In genomic region chr3L:18786427-18787104, dm6 we compare ENCODE assay signal across 1 fruit fly cellular context.
TF ChIP-seq lines count a peak whose summit lies in the region.

No protein-coding gene starts in this region.

TF ChIP-seq in whole organism, embryonic, 481 proteins besides CTCF, POLR2A, EP300 and RAD21 (continued from another document):
- TF ChIP-seq CG11247 (GFP tag; IDR thresholded peaks at IDR 0.05; lab: Robert Waterston, UW), result no peak
- peak; percentile 3 for TF ChIP-seq CG9817 (tag; optimal IDR thresholded peaks at IDR 0.05; lab: Kevin White, UChicago)
- TF ChIP-seq CG5953 (GFP tag; IDR thresholded peaks at IDR 0.05; lab: Robert Waterston, UW), result no peak
- no peak for TF ChIP-seq Taf1 (GFP tag; IDR thresholded peaks at IDR 0.05; lab: Robert Waterston, UW)
- TF ChIP-seq CG32767 (GFP tag; IDR thresholded peaks at IDR 0.05; lab: Robert Waterston, UW), result peak; percentile 64
- TF ChIP-seq sima (GFP tag; optimal IDR thresholded peaks at IDR 0.05; lab: Kevin White, UChicago), result no peak
- TF ChIP-seq ewg (GFP tag; optimal IDR thresholded peaks at IDR 0.05; lab: Kevin White, UChicago), result no peak
- no peak for TF ChIP-seq chm (GFP tag; IDR thresholded peaks at IDR 0.05; lab: Robert Waterston, UW)
- 0 out of 2 replicates have a peak, but pooled peaks have one; percentile 19 for TF ChIP-seq H2.0 (GFP tag; IDR thresholded peaks at IDR 0.05; lab: Robert Waterston, UW)
- peak; percentile 44; the same call in 1 of the 2 replicates for TF ChIP-seq Bgb (GFP tag; IDR thresholded peaks at IDR 0.05; lab: Robert Waterston, UW; ENCODE audit: partially characterized antibody)
- no peak for TF ChIP-seq CG15601 (tag; optimal IDR thresholded peaks at IDR 0.05; lab: Kevin White, UChicago)
- peak; percentile 60; the same call in 1 of the 2 replicates for TF ChIP-seq Adf1 (GFP tag; IDR thresholded peaks at IDR 0.05; lab: Robert Waterston, UW)
- peak; percentile 89 for TF ChIP-seq CoRest (tag; optimal IDR thresholded peaks at IDR 0.05; lab: Kevin White, UChicago)
- peak; percentile 87 for TF ChIP-seq CG2678 (tag; optimal IDR thresholded peaks at IDR 0.05; lab: Kevin White, UChicago)
- TF ChIP-seq ERR (GFP tag; optimal IDR thresholded peaks at IDR 0.05; lab: Kevin White, UChicago), result peak; percentile 37
- peak; percentile 58; the same call in 2 of the 3 replicates for TF ChIP-seq CG14050 (GFP tag; IDR thresholded peaks at IDR 0.05; lab: Robert Waterston, UW)
- peak; percentile 76 for TF ChIP-seq rib (GFP tag; IDR thresholded peaks at IDR 0.05; lab: Robert Waterston, UW)
- peak; percentile 88 for TF ChIP-seq Sox100B (GFP tag; optimal IDR thresholded peaks at IDR 0.05; lab: Kevin White, UChicago)
- peak in 1 of 2 experiments; percentile 66 for TF ChIP-seq Eip74EF (GFP tag; optimal IDR thresholded peaks at IDR 0.05; lab: Kevin White, UChicago)
- peak; percentile 28; the same call in 1 of the 2 replicates for TF ChIP-seq ap (GFP tag; IDR thresholded peaks at IDR 0.05; lab: Robert Waterston, UW)
- TF ChIP-seq z (GFP tag; IDR thresholded peaks at IDR 0.05; lab: Robert Waterston, UW), result no peak
- peak; percentile 20 for TF ChIP-seq CG12942 (GFP tag; optimal IDR thresholded peaks at IDR 0.05; lab: Kevin White, UChicago)
- peak; percentile 2 for TF ChIP-seq CG4854 (GFP tag; optimal IDR thresholded peaks at IDR 0.05; lab: Kevin White, UChicago)
- TF ChIP-seq Chrac-16 (GFP tag; optimal IDR thresholded peaks at IDR 0.05; lab: Kevin White, UChicago), result peak; percentile 26
- TF ChIP-seq Med (GFP tag; lab: Kevin White, UChicago), result peak; percentile 74
- TF ChIP-seq D19A (tag; optimal IDR thresholded peaks at IDR 0.05; lab: Kevin White, UChicago), result peak; percentile 97
- TF ChIP-seq CG10366 (GFP tag; IDR thresholded peaks at IDR 0.05; lab: Robert Waterston, UW), result no peak; the same call in 1 of the 2 replicates
- TF ChIP-seq CG14441 (GFP tag; IDR thresholded peaks at IDR 0.05; lab: Robert Waterston, UW), result peak; percentile 40; the same call in 1 of the 2 replicates
- TF ChIP-seq gce (GFP tag; IDR thresholded peaks at IDR 0.05; lab: Robert Waterston, UW), result peak; percentile 22; the same call in 1 of the 3 replicates
- peak; percentile 67 for TF ChIP-seq CG1832 (GFP tag; optimal IDR thresholded peaks at IDR 0.05; lab: Kevin White, UChicago)
- TF ChIP-seq Nf-YC (tag; optimal IDR thresholded peaks at IDR 0.05; lab: Kevin White, UChicago), result peak; percentile 36
- TF ChIP-seq PHDP (tag; optimal IDR thresholded peaks at IDR 0.05; lab: Kevin White, UChicago), result peak; percentile 75
- no peak for TF ChIP-seq CG30020 (tag; optimal IDR thresholded peaks at IDR 0.05; lab: Kevin White, UChicago)
- no peak for TF ChIP-seq Neu2 (GFP tag; optimal IDR thresholded peaks at IDR 0.05; lab: Kevin White, UChicago; ENCODE audit: borderline replicate concordance)
- TF ChIP-seq gro (GFP tag; optimal IDR thresholded peaks at IDR 0.05; lab: Kevin White, UChicago), result peak; percentile 20
- TF ChIP-seq toy (GFP tag; IDR thresholded peaks at IDR 0.05; lab: Robert Waterston, UW), result 0 out of 2 replicates have a peak, but pooled peaks have one; percentile 1
- no peak for TF ChIP-seq gsb-n (tag; optimal IDR thresholded peaks at IDR 0.05; lab: Kevin White, UChicago)
- no peak for TF ChIP-seq Dip2 (GFP tag; IDR thresholded peaks at IDR 0.05; lab: Robert Waterston, UW)
- no peak for TF ChIP-seq fd64A (GFP tag; optimal IDR thresholded peaks at IDR 0.05; lab: Kevin White, UChicago)
- no peak; the same call in 1 of the 2 replicates for TF ChIP-seq Atf6 (GFP tag; IDR thresholded peaks at IDR 0.05; lab: Robert Waterston, UW)
- no peak for TF ChIP-seq grn (GFP tag; optimal IDR thresholded peaks at IDR 0.05; lab: Kevin White, UChicago)
- peak; percentile 53; the same call in 1 of the 2 replicates for TF ChIP-seq sisA (GFP tag; IDR thresholded peaks at IDR 0.05; lab: Robert Waterston, UW)
- peak; percentile 66 for TF ChIP-seq CG1233 (GFP tag; optimal IDR thresholded peaks at IDR 0.05; lab: Kevin White, UChicago)
- TF ChIP-seq Hr78 (GFP tag; optimal IDR thresholded peaks at IDR 0.05; lab: Kevin White, UChicago), result peak in 1 of 2 experiments; percentile 25
- TF ChIP-seq gcm2 (GFP tag; optimal IDR thresholded peaks at IDR 0.05; lab: Kevin White, UChicago), result no peak
- TF ChIP-seq MESR4 (GFP tag; optimal IDR thresholded peaks at IDR 0.05; lab: Kevin White, UChicago), result no peak
- TF ChIP-seq Dfd (GFP tag; optimal IDR thresholded peaks at IDR 0.05; lab: Kevin White, UChicago), result no peak
- TF ChIP-seq Deaf1 (tag; optimal IDR thresholded peaks at IDR 0.05; lab: Kevin White, UChicago), result peak; percentile 84
- TF ChIP-seq Dref (GFP tag; IDR thresholded peaks at IDR 0.05; lab: Robert Waterston, UW), result no peak
- no peak for TF ChIP-seq Spps (tag; optimal IDR thresholded peaks at IDR 0.05; lab: Kevin White, UChicago)
- TF ChIP-seq CG3847 (GFP tag; IDR thresholded peaks at IDR 0.05; lab: Robert Waterston, UW), result no peak
- peak; percentile 60 for TF ChIP-seq bcd (GFP tag; optimal IDR thresholded peaks at IDR 0.05; lab: Kevin White, UChicago)
- TF ChIP-seq Scr (GFP tag; IDR thresholded peaks at IDR 0.05; lab: Robert Waterston, UW; ENCODE audit: partially characterized antibody), result no peak; the same call in 1 of the 2 replicates
- 0 out of 2 replicates have a peak, but pooled peaks have one; percentile 9 for TF ChIP-seq gsb (GFP tag; IDR thresholded peaks at IDR 0.05; lab: Robert Waterston, UW)
- peak; percentile 58; the same call in 2 of the 3 replicates for TF ChIP-seq CG2199 (GFP tag; IDR thresholded peaks at IDR 0.05; lab: Robert Waterston, UW)
- TF ChIP-seq CG7745 (tag; optimal IDR thresholded peaks at IDR 0.05; lab: Kevin White, UChicago), result no peak
- peak; percentile 27; the same call in 1 of the 2 replicates for TF ChIP-seq CG17328 (GFP tag; IDR thresholded peaks at IDR 0.05; lab: Robert Waterston, UW)
- TF ChIP-seq nerfin-2 (GFP tag; IDR thresholded peaks at IDR 0.05; lab: Robert Waterston, UW; ENCODE audit: partially characterized antibody), result no peak
- TF ChIP-seq CG3838 (GFP tag; optimal IDR thresholded peaks at IDR 0.05; lab: Kevin White, UChicago), result no peak
- no peak for TF ChIP-seq Jarid2 (GFP tag; optimal IDR thresholded peaks at IDR 0.05; lab: Kevin White, UChicago)
- no peak for TF ChIP-seq HmgD (GFP tag; optimal IDR thresholded peaks at IDR 0.05; lab: Kevin White, UChicago)
- TF ChIP-seq ase (GFP tag; IDR thresholded peaks at IDR 0.05; lab: Robert Waterston, UW), result peak; percentile 22; the same call in 1 of the 3 replicates
- peak; percentile 74 for TF ChIP-seq sug (tag; optimal IDR thresholded peaks at IDR 0.05; lab: Kevin White, UChicago)
- TF ChIP-seq CG15696 (tag; optimal IDR thresholded peaks at IDR 0.05; lab: Kevin White, UChicago), result no peak
- no peak for TF ChIP-seq zfh1 (GFP tag; IDR thresholded peaks at IDR 0.05; lab: Robert Waterston, UW)
- peak; percentile 81 for TF ChIP-seq CG32772 (GFP tag; IDR thresholded peaks at IDR 0.05; lab: Robert Waterston, UW)
- TF ChIP-seq Tbp (GFP tag; optimal IDR thresholded peaks at IDR 0.05; lab: Kevin White, UChicago), result no peak
- no peak for TF ChIP-seq Bteb2 (GFP tag; optimal IDR thresholded peaks at IDR 0.05; lab: Kevin White, UChicago)
- TF ChIP-seq phol (tag; optimal IDR thresholded peaks at IDR 0.05; lab: Kevin White, UChicago), result peak; percentile 78
- peak; percentile 63 for TF ChIP-seq odd (GFP tag; optimal IDR thresholded peaks at IDR 0.05; lab: Kevin White, UChicago)
- no peak for TF ChIP-seq CG3065 (GFP tag; optimal IDR thresholded peaks at IDR 0.05; lab: Kevin White, UChicago)
- no peak for TF ChIP-seq ac (GFP tag; optimal IDR thresholded peaks at IDR 0.05; lab: Kevin White, UChicago)
- no peak for TF ChIP-seq sc (optimal IDR thresholded peaks at IDR 0.05; lab: Kevin White, UChicago)
- TF ChIP-seq sc (GFP tag; optimal IDR thresholded peaks at IDR 0.05; lab: Kevin White, UChicago), result no peak
- TF ChIP-seq CG2202 (tag; optimal IDR thresholded peaks at IDR 0.05; lab: Kevin White, UChicago), result no peak
- TF ChIP-seq CG33213 (GFP tag; optimal IDR thresholded peaks at IDR 0.05; lab: Kevin White, UChicago), result no peak
- TF ChIP-seq Rfx (GFP tag; IDR thresholded peaks at IDR 0.05; lab: Robert Waterston, UW), result peak; percentile 21; the same call in 1 of the 2 replicates
- TF ChIP-seq trem (tag; optimal IDR thresholded peaks at IDR 0.05; lab: Kevin White, UChicago), result no peak
- peak; percentile 68 for TF ChIP-seq nmo (GFP tag; optimal IDR thresholded peaks at IDR 0.05; lab: Kevin White, UChicago)
- TF ChIP-seq CHES-1-like (GFP tag; optimal IDR thresholded peaks at IDR 0.05; lab: Kevin White, UChicago), result no peak
- TF ChIP-seq lab (GFP tag; optimal IDR thresholded peaks at IDR 0.05; lab: Kevin White, UChicago), result peak; percentile 67
- TF ChIP-seq Usf (GFP tag; optimal IDR thresholded peaks at IDR 0.05; lab: Kevin White, UChicago), result no peak
- no peak for TF ChIP-seq CG17912 (GFP tag; optimal IDR thresholded peaks at IDR 0.05; lab: Kevin White, UChicago)
- TF ChIP-seq CG4730 (GFP tag; IDR thresholded peaks at IDR 0.05; lab: Robert Waterston, UW), result peak; percentile 47; the same call in 1 of the 2 replicates
- peak; percentile 75 for TF ChIP-seq Ets65A (GFP tag; lab: Kevin White, UChicago)
- TF ChIP-seq Ets97D (GFP tag; optimal IDR thresholded peaks at IDR 0.05; lab: Kevin White, UChicago), result no peak
- TF ChIP-seq HmgZ (tag; optimal IDR thresholded peaks at IDR 0.05; lab: Kevin White, UChicago), result no peak
- peak; percentile 65 for TF ChIP-seq mirr (GFP tag; optimal IDR thresholded peaks at IDR 0.05; lab: Kevin White, UChicago)
- TF ChIP-seq CG7963 (GFP tag; IDR thresholded peaks at IDR 0.05; lab: Robert Waterston, UW; ENCODE audit: partially characterized antibody), result no peak
- TF ChIP-seq Hmx (GFP tag; optimal IDR thresholded peaks at IDR 0.05; lab: Kevin White, UChicago), result peak; percentile 55
- no peak for TF ChIP-seq CG7987 (GFP tag; optimal IDR thresholded peaks at IDR 0.05; lab: Kevin White, UChicago)
- no peak for TF ChIP-seq CG9797 (GFP tag; optimal IDR thresholded peaks at IDR 0.05; lab: Kevin White, UChicago)
- peak; percentile 80 for TF ChIP-seq CG7839 (tag; optimal IDR thresholded peaks at IDR 0.05; lab: Kevin White, UChicago)
- TF ChIP-seq CG10565 (GFP tag; optimal IDR thresholded peaks at IDR 0.05; lab: Kevin White, UChicago), result no peak
- TF ChIP-seq D19B (GFP tag; optimal IDR thresholded peaks at IDR 0.05; lab: Kevin White, UChicago), result peak; percentile 44
- TF ChIP-seq CG8924 (tag; optimal IDR thresholded peaks at IDR 0.05; lab: Kevin White, UChicago), result peak; percentile 64
- peak; percentile 26 for TF ChIP-seq CG17829 (tag; optimal IDR thresholded peaks at IDR 0.05; lab: Kevin White, UChicago)
- TF ChIP-seq CG33557 (GFP tag; optimal IDR thresholded peaks at IDR 0.05; lab: Kevin White, UChicago), result no peak
- no peak for TF ChIP-seq CG16815 (GFP tag; optimal IDR thresholded peaks at IDR 0.05; lab: Kevin White, UChicago)
- no peak for TF ChIP-seq CG31388 (GFP tag; optimal IDR thresholded peaks at IDR 0.05; lab: Kevin White, UChicago)
- peak; percentile 12; the same call in 1 of the 3 replicates for TF ChIP-seq so (GFP tag; IDR thresholded peaks at IDR 0.05; lab: Robert Waterston, UW)
- no peak for TF ChIP-seq CG12299 (tag; optimal IDR thresholded peaks at IDR 0.05; lab: Kevin White, UChicago)
- no peak for TF ChIP-seq CG14667 (GFP tag; IDR thresholded peaks at IDR 0.05; lab: Robert Waterston, UW)
- TF ChIP-seq bsh (GFP tag; optimal IDR thresholded peaks at IDR 0.05; lab: Kevin White, UChicago), result no peak
- peak; percentile 34; the same call in 1 of the 2 replicates for TF ChIP-seq slbo (GFP tag; IDR thresholded peaks at IDR 0.05; lab: Robert Waterston, UW)
- TF ChIP-seq CG1603 (tag; optimal IDR thresholded peaks at IDR 0.05; lab: Kevin White, UChicago), result peak; percentile 7
- TF ChIP-seq CG31224 (GFP tag; IDR thresholded peaks at IDR 0.05; lab: Robert Waterston, UW), result no peak
- peak; percentile 12 for TF ChIP-seq her (GFP tag; optimal IDR thresholded peaks at IDR 0.05; lab: Kevin White, UChicago)
- TF ChIP-seq lola (GFP tag; optimal IDR thresholded peaks at IDR 0.05; lab: Kevin White, UChicago), result no peak
- TF ChIP-seq al (GFP tag; IDR thresholded peaks at IDR 0.05; lab: Robert Waterston, UW), result peak; percentile 28; the same call in 1 of the 2 replicates
- peak; percentile 1 for TF ChIP-seq CG6765 (GFP tag; optimal IDR thresholded peaks at IDR 0.05; lab: Kevin White, UChicago)
- TF ChIP-seq NK7.1 (GFP tag; optimal IDR thresholded peaks at IDR 0.05; lab: Kevin White, UChicago), result peak; percentile 4
- TF ChIP-seq tap (tag; optimal IDR thresholded peaks at IDR 0.05; lab: Kevin White, UChicago), result peak; percentile 65
- TF ChIP-seq fd102C (GFP tag; optimal IDR thresholded peaks at IDR 0.05; lab: Kevin White, UChicago), result no peak
- no peak for TF ChIP-seq CG4328 (GFP tag; optimal IDR thresholded peaks at IDR 0.05; lab: Kevin White, UChicago)
- TF ChIP-seq CG6175 (GFP tag; IDR thresholded peaks at IDR 0.05; lab: Robert Waterston, UW), result no peak
- TF ChIP-seq onecut (GFP tag; IDR thresholded peaks at IDR 0.05; lab: Robert Waterston, UW), result no peak
- TF ChIP-seq fu2 (GFP tag; optimal IDR thresholded peaks at IDR 0.05; lab: Kevin White, UChicago), result no peak
- no peak for TF ChIP-seq CG13287 (GFP tag; IDR thresholded peaks at IDR 0.05; lab: Robert Waterston, UW; ENCODE audit: partially characterized antibody)
- peak; percentile 27; the same call in 1 of the 2 replicates for TF ChIP-seq CG16779 (GFP tag; IDR thresholded peaks at IDR 0.05; lab: Robert Waterston, UW)
- TF ChIP-seq run (tag; optimal IDR thresholded peaks at IDR 0.05; lab: Kevin White, UChicago), result peak; percentile 48
- TF ChIP-seq tgo (GFP tag; IDR thresholded peaks at IDR 0.05; lab: Robert Waterston, UW), result peak; percentile 66; the same call in 2 of the 3 replicates
